Fruit fly (Drosophila melanogaster) whole organism, prepupa: Measurements from ENCODE around the gene CG12206.

Experiments used
- CG10631 ChIP-seq: fragments of 200-800 bp; sonication (Bioruptor generic); optimal IDR thresholded peaks from 2 replicates; lab custom pipeline; 2016; ENCODE audit warnings: missing biosample characterization, missing genetic modification characterization
- CG11294 ChIP-seq: fragments of 200-800 bp; sonication (Bioruptor generic); IDR thresholded peaks from 2 replicates; pipeline ENCODE4 v1.3.6; 2022; ENCODE audit warnings: missing biosample characterization, missing genetic modification characterization
- CG11902 ChIP-seq: fragments of 200-800 bp; sonication (Bioruptor generic); optimal IDR thresholded peaks from 3 replicates; lab custom pipeline; 2016; ENCODE audit warnings: missing biosample characterization, missing genetic modification characterization
- CG15336 ChIP-seq: fragments of 200-800 bp; sonication (Bioruptor generic); IDR thresholded peaks from 2 replicates; pipeline ENCODE4 v1.3.6; 2022; ENCODE audit warnings: missing biosample characterization, missing genetic modification characterization
- CG1621 ChIP-seq: fragments of 200-800 bp; sonication (Bioruptor generic); optimal IDR thresholded peaks from 3 replicates; lab custom pipeline; 2018; ENCODE audit warnings: missing biosample characterization, mild to moderate bottlenecking, missing genetic modification characterization
- CG16779 ChIP-seq: fragments of 200-800 bp; sonication (Bioruptor generic); optimal IDR thresholded peaks from 3 replicates; lab custom pipeline; 2017; ENCODE audit warnings: missing biosample characterization, mild to moderate bottlenecking, missing genetic modification characterization
- CG31627 ChIP-seq: fragments of 200-800 bp; sonication (Bioruptor generic); optimal IDR thresholded peaks from 3 replicates; lab custom pipeline; 2016; ENCODE audit warnings: missing biosample characterization, missing genetic modification characterization
- CG32006 ChIP-seq: fragments of 200-800 bp; sonication (Bioruptor generic); optimal IDR thresholded peaks from 3 replicates; lab custom pipeline; 2017; ENCODE audit warnings: missing biosample characterization, mild to moderate bottlenecking, missing genetic modification characterization
- CG34406 ChIP-seq: fragments of 200-800 bp; sonication (Bioruptor generic); optimal IDR thresholded peaks from 3 replicates; lab custom pipeline; 2016; ENCODE audit warnings: missing biosample characterization, missing genetic modification characterization
- CG3919 ChIP-seq: fragments of 200-800 bp; sonication (Bioruptor generic); optimal IDR thresholded peaks from 3 replicates; lab custom pipeline; 2016; ENCODE audit warnings: missing biosample characterization, missing genetic modification characterization
- CG4318 ChIP-seq: fragments of 200-800 bp; sonication (Bioruptor generic); optimal IDR thresholded peaks from 3 replicates; lab custom pipeline; 2017; ENCODE audit warnings: missing biosample characterization, mild to moderate bottlenecking, missing genetic modification characterization
- CG6163 ChIP-seq: fragments of 200-800 bp; sonication (Bioruptor generic); IDR thresholded peaks from 3 replicates; pipeline ENCODE4 v1.3.6; 2022; ENCODE audit warnings: missing biosample characterization, missing genetic modification characterization
- CG6276 ChIP-seq: fragments of 200-800 bp; sonication (Bioruptor generic); optimal IDR thresholded peaks from 2 replicates; lab custom pipeline; 2017; ENCODE audit warnings: missing biosample characterization, mild to moderate bottlenecking, missing genetic modification characterization
- CG6792 ChIP-seq: fragments of 200-800 bp; sonication (Bioruptor generic); optimal IDR thresholded peaks from 3 replicates; lab custom pipeline; 2016; ENCODE audit warnings: missing biosample characterization, missing genetic modification characterization
- CG6808 ChIP-seq: fragments of 200-800 bp; sonication (Bioruptor generic); optimal IDR thresholded peaks from 3 replicates; lab custom pipeline; 2017; ENCODE audit warnings: missing biosample characterization, missing genetic modification characterization, mild to moderate bottlenecking, moderate library complexity, missing genetic modification reagents
- CG6854 ChIP-seq: fragments of 200-800 bp; sonication (Bioruptor generic); optimal IDR thresholded peaks from 2 replicates; lab custom pipeline; 2017; ENCODE audit warnings: missing biosample characterization, mild to moderate bottlenecking, missing genetic modification characterization
- CG8119 ChIP-seq: fragments of 200-800 bp; sonication (Bioruptor generic); IDR thresholded peaks from 3 replicates; pipeline ENCODE4 v1.3.6; 2022; ENCODE audit warnings: missing biosample characterization, missing genetic modification characterization
- CG8319 ChIP-seq: fragments of 200-800 bp; sonication (Bioruptor generic); optimal IDR thresholded peaks from 3 replicates; lab custom pipeline; 2016; ENCODE audit warnings: missing biosample characterization, missing genetic modification characterization
- CG8632 ChIP-seq: fragments of 200-800 bp; sonication (Bioruptor generic); optimal IDR thresholded peaks from 3 replicates; lab custom pipeline; 2016; ENCODE audit warnings: missing biosample characterization, missing genetic modification characterization
- Eip78C ChIP-seq: fragments of 200-800 bp; sonication (Bioruptor generic); peaks from one replicate; lab custom pipeline; 2016; ENCODE audit warnings: missing biosample characterization, missing genetic modification characterization
- Eip93F ChIP-seq: fragments of 200-800 bp; sonication (Bioruptor generic); optimal IDR thresholded peaks from 2 replicates; lab custom pipeline; 2016; ENCODE audit warnings: missing biosample characterization, mild to moderate bottlenecking, missing genetic modification characterization
- Ets21C ChIP-seq: fragments of 200-800 bp; sonication (Bioruptor generic); optimal IDR thresholded peaks from 3 replicates; lab custom pipeline; 2016; ENCODE audit warnings: missing biosample characterization, missing genetic modification characterization
- Ets96B ChIP-seq: fragments of 200-800 bp; optimal IDR thresholded peaks from 2 replicates; lab custom pipeline; 2019; ENCODE audit warnings: missing biosample characterization, mild to moderate bottlenecking, missing genetic modification characterization, moderate library complexity
- Hr38 ChIP-seq: sonication (Bioruptor generic); optimal IDR thresholded peaks from 2 replicates; lab custom pipeline; 2016; ENCODE audit warnings: missing biosample characterization, missing genetic modification characterization
- Hr39 ChIP-seq: fragments of 200-800 bp; sonication (Bioruptor generic); optimal IDR thresholded peaks from 2 replicates; lab custom pipeline; 2016; ENCODE audit warnings: missing biosample characterization, missing genetic modification characterization
- Hr4 ChIP-seq: fragments of 200-800 bp; sonication (Bioruptor generic); optimal IDR thresholded peaks from 3 replicates; lab custom pipeline; 2016; ENCODE audit warnings: missing biosample characterization, missing genetic modification characterization
- Lpt ChIP-seq: fragments of 200-800 bp; sonication (Bioruptor generic); optimal IDR thresholded peaks from 3 replicates; lab custom pipeline; 2016; ENCODE audit warnings: missing biosample characterization, missing genetic modification characterization
- Met ChIP-seq: fragments of 200-800 bp; sonication (Bioruptor generic); optimal IDR thresholded peaks from 3 replicates; lab custom pipeline; 2016; ENCODE audit warnings: missing biosample characterization, missing genetic modification characterization
- Smox ChIP-seq: fragments of 200-800 bp; sonication (Bioruptor generic); optimal IDR thresholded peaks from 3 replicates; lab custom pipeline; 2016; ENCODE audit warnings: missing biosample characterization, missing genetic modification characterization
- Sox102F ChIP-seq: fragments of 200-800 bp; sonication (Bioruptor generic); optimal IDR thresholded peaks from 2 replicates; lab custom pipeline; 2016; ENCODE audit warnings: missing biosample characterization, mild to moderate bottlenecking, missing genetic modification characterization
- Sox14 ChIP-seq: fragments of 200-800 bp; sonication (Bioruptor generic); optimal IDR thresholded peaks from 3 replicates; lab custom pipeline; 2016; ENCODE audit warnings: missing biosample characterization, missing genetic modification characterization
- Sox15 ChIP-seq: fragments of 200-800 bp; sonication (Bioruptor generic); optimal IDR thresholded peaks from 3 replicates; lab custom pipeline; 2016; ENCODE audit warnings: missing biosample characterization, missing genetic modification characterization
- achi ChIP-seq: fragments of 200-800 bp; sonication (Bioruptor generic); optimal IDR thresholded peaks from 3 replicates; lab custom pipeline; 2016; ENCODE audit warnings: missing biosample characterization, missing genetic modification characterization
- acj6 ChIP-seq: fragments of 200-800 bp; sonication (Bioruptor generic); optimal IDR thresholded peaks from 3 replicates; lab custom pipeline; 2016; ENCODE audit warnings: missing biosample characterization, missing genetic modification characterization
- dac ChIP-seq: fragments of 200-800 bp; sonication (Bioruptor generic); optimal IDR thresholded peaks from 2 replicates; lab custom pipeline; 2017; ENCODE audit warnings: missing biosample characterization, mild to moderate bottlenecking, missing genetic modification characterization
- dsx ChIP-seq: fragments of 200-800 bp; optimal IDR thresholded peaks from 3 replicates; lab custom pipeline; 2019; ENCODE audit warnings: missing biosample characterization, mild to moderate bottlenecking, missing genetic modification characterization, moderate library complexity; ENCODE audit not compliant: poor library complexity, severe bottlenecking
- eg ChIP-seq: fragments of 200-800 bp; sonication (Bioruptor generic); IDR thresholded peaks from 3 replicates; pipeline ENCODE4 v1.3.6; 2022; ENCODE audit warnings: missing biosample characterization, missing genetic modification characterization
- fd59A ChIP-seq: fragments of 200-800 bp; sonication (Bioruptor generic); optimal IDR thresholded peaks from 2 replicates; lab custom pipeline; 2017; ENCODE audit warnings: missing biosample characterization, mild to moderate bottlenecking, missing genetic modification characterization, missing genetic modification reagents
- fd85E ChIP-seq: fragments of 200-800 bp; sonication (Bioruptor generic); optimal IDR thresholded peaks from 3 replicates; lab custom pipeline; 2016; ENCODE audit warnings: missing biosample characterization, missing genetic modification characterization
- fkh ChIP-seq: fragments of 200-800 bp; sonication (Bioruptor generic); optimal IDR thresholded peaks from 3 replicates; lab custom pipeline; 2017; ENCODE audit warnings: missing biosample characterization, mild to moderate bottlenecking, missing genetic modification characterization, moderate library complexity
- lz ChIP-seq: fragments of 200-800 bp; sonication (Bioruptor generic); optimal IDR thresholded peaks from 3 replicates; lab custom pipeline; 2016; ENCODE audit warnings: missing biosample characterization, missing genetic modification characterization
- net ChIP-seq: fragments of 200-800 bp; sonication (Bioruptor generic); optimal IDR thresholded peaks from 3 replicates; lab custom pipeline; 2016; ENCODE audit warnings: missing biosample characterization, missing genetic modification characterization
- pdm3 ChIP-seq: fragments of 200-800 bp; sonication (Bioruptor generic); optimal IDR thresholded peaks from 3 replicates; lab custom pipeline; 2016; ENCODE audit warnings: missing biosample characterization, missing genetic modification characterization
- spab ChIP-seq: fragments of 200-800 bp; sonication (Bioruptor generic); optimal IDR thresholded peaks from 2 replicates; lab custom pipeline; 2017; ENCODE audit warnings: missing biosample characterization, mild to moderate bottlenecking, missing genetic modification characterization, missing genetic modification reagents
- ss ChIP-seq, 2 experiments: fragments of 200-800 bp; sonication (Bioruptor generic); optimal IDR thresholded peaks; 2 replicates in 1 of 2; 3 replicates in 1 of 2; lab custom pipeline; 2017 to 2018; ENCODE audit warnings: mild to moderate bottlenecking in 2 of 2, missing biosample characterization in 2 of 2, missing genetic modification characterization in 2 of 2, moderate library complexity in 1 of 2
- svp ChIP-seq: fragments of 200-800 bp; sonication (Bioruptor generic); peaks from one replicate; lab custom pipeline; 2016; ENCODE audit warnings: missing biosample characterization, missing genetic modification characterization
- topi ChIP-seq: fragments of 200-800 bp; sonication (Bioruptor generic); optimal IDR thresholded peaks from 3 replicates; lab custom pipeline; 2016; ENCODE audit warnings: missing biosample characterization, missing genetic modification characterization

CG12206 gene

DNA sequence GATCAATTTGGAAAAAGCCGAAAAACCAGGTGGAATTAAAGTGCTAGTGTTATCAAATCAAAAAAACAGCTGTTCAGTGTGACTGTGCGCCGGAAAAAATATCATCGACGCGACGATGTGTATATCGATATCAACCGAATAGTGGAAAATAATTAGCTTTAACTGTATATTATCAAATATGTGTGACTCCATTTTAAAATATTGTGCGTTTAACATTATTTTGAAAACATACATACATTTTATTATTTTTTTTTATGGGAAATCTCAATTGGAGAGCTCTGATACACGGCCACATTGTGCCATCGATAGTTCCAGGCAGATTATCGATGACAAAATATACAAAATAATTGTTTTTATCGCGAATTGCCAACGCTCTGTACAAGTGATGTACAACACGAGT is 11.0 kb upstream of the CG12206 start, which contains the start of the genes CG14270 and CG10803 (continued):
- peak; percentile 78 for TF ChIP-seq svp
- TF ChIP-seq Sox14 (GFP tag; lab: Kevin White, UChicago), result no peak
- no peak for TF ChIP-seq fd85E
- TF ChIP-seq eg (GFP tag; lab: Robert Waterston, UW), result no peak
- TF ChIP-seq dac (GFP tag; lab: Kevin White, UChicago), result no peak

DNA sequence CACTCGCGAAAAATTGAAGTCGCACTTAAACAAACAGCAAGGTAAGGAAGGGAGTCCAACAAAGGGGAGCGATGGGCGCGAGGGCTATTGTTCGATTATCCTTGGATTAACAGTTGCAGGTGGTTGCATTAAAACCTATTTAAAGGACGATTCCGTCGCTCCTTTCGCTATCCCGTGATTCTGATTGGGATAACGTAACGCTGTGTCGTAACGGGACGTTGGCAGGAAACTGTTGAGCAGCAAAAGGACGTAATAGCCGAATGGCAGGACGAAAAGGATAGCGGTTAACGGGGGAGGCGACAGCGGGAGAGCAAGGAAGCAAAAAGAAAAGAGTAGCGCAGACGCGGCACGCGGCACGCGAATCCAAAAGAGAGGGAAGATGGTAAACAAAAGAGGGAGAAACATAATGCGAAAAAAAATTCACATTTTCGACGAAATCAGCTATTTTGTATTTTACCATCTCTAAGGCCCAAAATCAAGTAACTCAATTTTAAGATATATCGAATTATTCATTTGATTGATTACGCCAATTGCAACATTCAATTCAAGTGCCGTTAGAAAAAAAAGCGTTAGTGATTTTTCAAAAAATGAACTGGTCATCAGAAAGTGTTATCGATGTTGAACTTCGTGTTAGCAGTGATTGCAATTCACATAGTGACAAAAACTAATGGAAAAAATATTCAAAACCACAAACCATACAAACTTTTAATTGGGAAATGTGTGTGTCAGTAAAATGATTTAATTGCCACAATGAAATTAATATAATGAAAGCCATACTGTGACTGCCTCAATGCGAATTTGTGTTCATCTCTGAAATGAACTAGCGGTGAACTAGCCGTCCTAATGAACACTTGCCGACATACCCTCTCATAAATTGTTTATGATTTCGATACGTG is 8.0 kb upstream of the CG12206 start, which contains the start of the genes CG10804 and CG10802:
Gene CG10804, minus strand, starts transcription at position 204 of the 896 bp plus-strand sequence.
Gene CG10802, plus strand, starts transcription at position 847 of the 896 bp plus-strand sequence.
- TF ChIP-seq CG16779, result no peak
- TF ChIP-seq CG3919 (GFP tag; lab: Kevin White, UChicago), result peak; percentile 65
- peak; percentile 76 for TF ChIP-seq Sox14 (GFP tag; lab: Kevin White, UChicago)
- no peak for TF ChIP-seq CG6808
- TF ChIP-seq CG8319, result peak; percentile 59
- TF ChIP-seq CG31627 (GFP tag; lab: Kevin White, UChicago), result peak; percentile 86
- TF ChIP-seq CG34406 (GFP tag; lab: Kevin White, UChicago), result peak; percentile 41
- TF ChIP-seq Eip93F (GFP tag; lab: Kevin White, UChicago), result no peak
- peak; percentile 55 for TF ChIP-seq Lpt (GFP tag; lab: Kevin White, UChicago)
- peak; percentile 75 for TF ChIP-seq Met (GFP tag; lab: Kevin White, UChicago)
- peak; percentile 19 for TF ChIP-seq fd59A
- no peak for TF ChIP-seq dsx
- TF ChIP-seq Ets21C (GFP tag; lab: Kevin White, UChicago), result peak; percentile 80
- TF ChIP-seq CG11902, result peak; percentile 57
- no peak for TF ChIP-seq CG4318
- peak; percentile 83 for TF ChIP-seq lz (GFP tag; lab: Kevin White, UChicago)
- no peak for TF ChIP-seq CG1621 (tag; lab: Kevin White, UChicago)
- peak; percentile 20 for TF ChIP-seq CG8632 (GFP tag; lab: Kevin White, UChicago)
- no peak for TF ChIP-seq spab (GFP tag; lab: Kevin White, UChicago)
- no peak for TF ChIP-seq ss (GFP tag; optimal IDR thresholded peaks at IDR 0.05; lab: Kevin White, UChicago)
- TF ChIP-seq Sox102F (GFP tag; lab: Kevin White, UChicago), result no peak
- TF ChIP-seq dac (GFP tag; lab: Kevin White, UChicago), result peak; percentile 19
- TF ChIP-seq topi, result peak; percentile 76
- TF ChIP-seq CG11294 (GFP tag; lab: Robert Waterston, UW), result peak; percentile 28; the same call in 1 of the 2 replicates
- peak; percentile 87 for TF ChIP-seq Hr39 (GFP tag; lab: Kevin White, UChicago)
- TF ChIP-seq CG15336 (GFP tag; lab: Robert Waterston, UW), result peak; percentile 62
- TF ChIP-seq acj6 (GFP tag; lab: Kevin White, UChicago), result peak; percentile 75
- TF ChIP-seq Ets96B, result peak; percentile 50
- peak; percentile 55 for TF ChIP-seq CG6792 (GFP tag; lab: Kevin White, UChicago)
- no peak for TF ChIP-seq CG6854 (GFP tag; lab: Kevin White, UChicago)
- no peak for TF ChIP-seq CG32006
- TF ChIP-seq Sox15, result peak; percentile 58
- peak; percentile 76 for TF ChIP-seq CG10631 (GFP tag; lab: Kevin White, UChicago)
- TF ChIP-seq fd85E, result no peak
- TF ChIP-seq CG6276 (GFP tag; lab: Kevin White, UChicago), result no peak
- no peak for TF ChIP-seq fkh (GFP tag; lab: Kevin White, UChicago)
- TF ChIP-seq svp, result peak; percentile 70
- TF ChIP-seq CG6163 (GFP tag; lab: Robert Waterston, UW), result peak; percentile 74
- TF ChIP-seq Hr4 (GFP tag; lab: Kevin White, UChicago), result peak; percentile 74
- TF ChIP-seq Hr38, result peak; percentile 54
- TF ChIP-seq eg (GFP tag; lab: Robert Waterston, UW), result peak; percentile 91
- TF ChIP-seq Eip78C (GFP tag; lab: Kevin White, UChicago), result peak; percentile 83
- peak; percentile 80 for TF ChIP-seq pdm3
- TF ChIP-seq Smox, result peak; percentile 60
- 0 out of 3 replicates have a peak, but pooled peaks have one; percentile 33 for TF ChIP-seq CG8119
- TF ChIP-seq achi, result peak; percentile 50
- no peak for TF ChIP-seq net (GFP tag; lab: Kevin White, UChicago)
